Fruit fly (Drosophila melanogaster): ENCODE measurements around the gene Hml.

The Hml gene

dm6 chr3L:13882532-13882931 is 36.7 kb downstream of the Hml start:
- TF ChIP-seq klu (GFP tag; IDR thresholded peaks at IDR 0.05) (0 out of 2 replicates have a peak, but pooled peaks have one; percentile 22), GATAe (GFP tag; conservative IDR thresholded peaks at IDR 0.05) (no peak), Dfd (GFP tag; optimal IDR thresholded peaks at IDR 0.05) (no peak), Aef1 (GFP tag; IDR thresholded peaks at IDR 0.05) (no peak), CG6854 (GFP tag; optimal IDR thresholded peaks at IDR 0.05) (no peak), hkb (optimal IDR thresholded peaks at IDR 0.05) (no peak), hkb (GFP tag; IDR thresholded peaks at IDR 0.05) (0 out of 2 replicates have a peak, but pooled peaks have one; percentile 23), sd (tag; optimal IDR thresholded peaks at IDR 0.05) (no peak), CG15073 (GFP tag; optimal IDR thresholded peaks at IDR 0.05) (no peak), CG8089 (GFP tag; optimal IDR thresholded peaks at IDR 0.05) (no peak), MESR4 (GFP tag; optimal IDR thresholded peaks at IDR 0.05) (no peak), CG6272 (GFP tag; IDR thresholded peaks at IDR 0.05) (no peak), Eip74EF (GFP tag; optimal IDR thresholded peaks at IDR 0.05) (no peak), CG8478 (optimal IDR thresholded peaks at IDR 0.05) (no peak), CG43689 (GFP tag; IDR thresholded peaks at IDR 0.05) (no peak), gfzf (GFP tag; optimal IDR thresholded peaks at IDR 0.05) (no peak), YL-1 (GFP tag; optimal IDR thresholded peaks at IDR 0.05) (no peak), Tbp (GFP tag; optimal IDR thresholded peaks at IDR 0.05) (no peak), row (GFP tag; IDR thresholded peaks at IDR 0.05) (no peak), HLH3B (GFP tag; IDR thresholded peaks at IDR 0.05) (peak; percentile 47; the same call in 1 of the 2 replicates), CG14667 (GFP tag; IDR thresholded peaks at IDR 0.05) (no peak), CG14050 (GFP tag; IDR thresholded peaks at IDR 0.05) (no peak), peb (GFP tag; IDR thresholded peaks at IDR 0.05) (no peak), CG8388 (GFP tag; optimal IDR thresholded peaks at IDR 0.05) (no peak), pita (GFP tag; optimal IDR thresholded peaks at IDR 0.05) (no peak), p53 (GFP tag; optimal IDR thresholded peaks at IDR 0.05) (no peak), CG2875 (GFP tag; optimal IDR thresholded peaks at IDR 0.05) (peak; percentile 14), Hr39 (optimal IDR thresholded peaks at IDR 0.05) (no peak), CG6683 (GFP tag; optimal IDR thresholded peaks at IDR 0.05) (no peak), Ptx1 (GFP tag; IDR thresholded peaks at IDR 0.05) (no peak), pum (GFP tag; optimal IDR thresholded peaks at IDR 0.05) (no peak), fd3F (GFP tag; optimal IDR thresholded peaks at IDR 0.05) (no peak), dmrt11E (tag; optimal IDR thresholded peaks at IDR 0.05) (no peak), MTF-1 (GFP tag; optimal IDR thresholded peaks at IDR 0.05; ENCODE audit: borderline replicate concordance) (no peak), cwo (GFP tag; optimal IDR thresholded peaks at IDR 0.05) (no peak), CG3065 (GFP tag; optimal IDR thresholded peaks at IDR 0.05) (no peak), Lim3 (GFP tag; IDR thresholded peaks at IDR 0.05) (no peak), so (GFP tag; IDR thresholded peaks at IDR 0.05) (no peak), CG11085 (GFP tag; IDR thresholded peaks at IDR 0.05) (no peak), kni (GFP tag; optimal IDR thresholded peaks at IDR 0.05) (peak; percentile 66), CG31365 (tag; optimal IDR thresholded peaks at IDR 0.05) (no peak), CG16813 (GFP tag; IDR thresholded peaks at IDR 0.05; ENCODE audit: partially characterized antibody) (no peak), sens (GFP tag) (peak; percentile 45), bcd (GFP tag; optimal IDR thresholded peaks at IDR 0.05) (no peak), CG7786 (GFP tag; optimal IDR thresholded peaks at IDR 0.05) (no peak), Oaz (GFP tag; IDR thresholded peaks at IDR 0.05) (no peak), CG10267 (tag; optimal IDR thresholded peaks at IDR 0.05) (no peak), CG34224 (GFP tag; IDR thresholded peaks at IDR 0.05; ENCODE audit: partially characterized antibody) (no peak), Awh (GFP tag; IDR thresholded peaks at IDR 0.05) (0 out of 2 replicates have a peak, but pooled peaks have one; percentile 38), CG12391 (tag; optimal IDR thresholded peaks at IDR 0.05) (no peak), Deaf1 (tag; optimal IDR thresholded peaks at IDR 0.05) (no peak), esg (GFP tag; conservative IDR thresholded peaks at IDR 0.05) (no peak), CG9797 (GFP tag; optimal IDR thresholded peaks at IDR 0.05) (no peak)
